Fruit fly (Drosophila melanogaster): Measurements from ENCODE around the gene hb.

Gene hb

dm6 chr3R:8697772-8698259 lies at the start of gene hb:
Gene hb (minus strand): TSS chr3R:8697822.
- no peak for TF ChIP-seq gcm2 (GFP tag; optimal IDR thresholded peaks at IDR 0.05)
- peak; percentile 97 for TF ChIP-seq z (GFP tag; IDR thresholded peaks at IDR 0.05)
- TF ChIP-seq CG11723 (GFP tag; optimal IDR thresholded peaks at IDR 0.05): no peak
- TF ChIP-seq Hr51 (GFP tag; optimal IDR thresholded peaks at IDR 0.05): no peak
- TF ChIP-seq CG4328 (GFP tag; optimal IDR thresholded peaks at IDR 0.05): no peak
- TF ChIP-seq Bteb2 (GFP tag; optimal IDR thresholded peaks at IDR 0.05): no peak
- no peak for TF ChIP-seq CG14014 (GFP tag; IDR thresholded peaks at IDR 0.05)
- no peak for TF ChIP-seq Sox100B (GFP tag; optimal IDR thresholded peaks at IDR 0.05)
- no peak for TF ChIP-seq CG7987 (GFP tag; optimal IDR thresholded peaks at IDR 0.05)
- no peak for TF ChIP-seq shn (GFP tag; optimal IDR thresholded peaks at IDR 0.05)
- TF ChIP-seq CG16813 (GFP tag; IDR thresholded peaks at IDR 0.05; ENCODE audit: partially characterized antibody): peak; percentile 27; the same call in 1 of the 3 replicates
- TF ChIP-seq CoRest (tag; optimal IDR thresholded peaks at IDR 0.05): no peak
- no peak for TF ChIP-seq ham (GFP tag; IDR thresholded peaks at IDR 0.05)
- no peak for TF ChIP-seq Atf6 (GFP tag; IDR thresholded peaks at IDR 0.05)
- TF ChIP-seq Nf-YB (GFP tag; optimal IDR thresholded peaks at IDR 0.05): peak; percentile 4
- TF ChIP-seq Six4 (GFP tag; optimal IDR thresholded peaks at IDR 0.05): no peak
- TF ChIP-seq CG13287 (GFP tag; IDR thresholded peaks at IDR 0.05; ENCODE audit: partially characterized antibody): no peak
- no peak for TF ChIP-seq CG11247 (GFP tag; IDR thresholded peaks at IDR 0.05)
- no peak for TF ChIP-seq CG8290 (GFP tag; optimal IDR thresholded peaks at IDR 0.05)
- no peak for TF ChIP-seq CG8290 (tag; optimal IDR thresholded peaks at IDR 0.05)
- TF ChIP-seq lola (GFP tag; optimal IDR thresholded peaks at IDR 0.05): no peak
- TF ChIP-seq Trl (optimal IDR thresholded peaks at IDR 0.05): peak; percentile 45 to 81
- no peak for TF ChIP-seq Trl (GFP tag; optimal IDR thresholded peaks at IDR 0.05)
- peak; percentile 20 for TF ChIP-seq CG1832 (GFP tag; optimal IDR thresholded peaks at IDR 0.05)
- no peak for TF ChIP-seq sisA (GFP tag; IDR thresholded peaks at IDR 0.05)
- TF ChIP-seq Vsx1 (GFP tag; optimal IDR thresholded peaks at IDR 0.05): no peak
- TF ChIP-seq MTF-1 (GFP tag; optimal IDR thresholded peaks at IDR 0.05; ENCODE audit: borderline replicate concordance): no peak
- no peak for TF ChIP-seq CG30431 (GFP tag; optimal IDR thresholded peaks at IDR 0.05)
- no peak for TF ChIP-seq pho (GFP tag; optimal IDR thresholded peaks at IDR 0.05)
- no peak for TF ChIP-seq tup (GFP tag; optimal IDR thresholded peaks at IDR 0.05)
- TF ChIP-seq tin (GFP tag; optimal IDR thresholded peaks at IDR 0.05): no peak
- no peak for TF ChIP-seq CG9797 (GFP tag; optimal IDR thresholded peaks at IDR 0.05)
- TF ChIP-seq CG8478 (optimal IDR thresholded peaks at IDR 0.05): no peak
- TF ChIP-seq gce (GFP tag; IDR thresholded peaks at IDR 0.05): no peak
- TF ChIP-seq CkIIα-i1 (GFP tag; IDR thresholded peaks at IDR 0.05): no peak
- TF ChIP-seq CG9437 (GFP tag; optimal IDR thresholded peaks at IDR 0.05): no peak
- TF ChIP-seq bbx (GFP tag; IDR thresholded peaks at IDR 0.05; ENCODE audit: partially characterized antibody): 0 out of 2 replicates have a peak, but pooled peaks have one; percentile 30
- peak; percentile 70; the same call in 1 of the 2 replicates for TF ChIP-seq CG4360 (GFP tag; IDR thresholded peaks at IDR 0.05)

- TF ChIP-seq toy (GFP tag; IDR thresholded peaks at IDR 0.05) (no peak), sens (GFP tag) (peak; percentile 81), mld (GFP tag; IDR thresholded peaks at IDR 0.05; ENCODE audit: partially characterized antibody) (no peak), Xrp1 (GFP tag; IDR thresholded peaks at IDR 0.05) (peak; percentile 78), sc (optimal IDR thresholded peaks at IDR 0.05) (no peak), sc (GFP tag; optimal IDR thresholded peaks at IDR 0.05) (peak; percentile 41), zen2 (GFP tag; IDR thresholded peaks at IDR 0.05; ENCODE audit: partially characterized antibody) (no peak), Deaf1 (tag; optimal IDR thresholded peaks at IDR 0.05) (peak; percentile 27), CG7271 (tag; optimal IDR thresholded peaks at IDR 0.05) (peak; percentile 88), CG13775 (GFP tag; optimal IDR thresholded peaks at IDR 0.05) (peak; percentile 59), CG9215 (GFP tag; IDR thresholded peaks at IDR 0.05) (no peak), prd (optimal IDR thresholded peaks at IDR 0.05) (no peak), prd (GFP tag; IDR thresholded peaks at IDR 0.05) (peak; percentile 88), CG11695 (GFP tag; IDR thresholded peaks at IDR 0.05) (peak; percentile 57; the same call in 2 of the 3 replicates), CG6765 (GFP tag; optimal IDR thresholded peaks at IDR 0.05) (no peak), CHES-1-like (GFP tag; optimal IDR thresholded peaks at IDR 0.05) (no peak), CG4707 (GFP tag; optimal IDR thresholded peaks at IDR 0.05) (peak; percentile 28)
Measured at dm6 chr3R:8746354-8746753, 48.7 kb upstream of the hb start.

Measured in whole organism, embryonic.